Fruit fly (Drosophila melanogaster) whole organism, embryonic: ENCODE results near the gene gce.

Source experiments
- C15 ChIP-seq: fragments of 200-800 bp; sonication (Bioruptor generic); IDR thresholded peaks from 3 replicates; pipeline ENCODE4 v1.3.6; 2022; ENCODE audit warnings: missing biosample characterization, missing genetic modification characterization
- CG10267 ChIP-seq: fragments of 200-800 bp; sonication (Bioruptor generic); optimal IDR thresholded peaks from 2 replicates; lab custom pipeline; 2018; ENCODE audit warnings: missing biosample characterization, mild to moderate bottlenecking, missing genetic modification characterization, moderate library complexity
- CG11093 ChIP-seq: fragments of 200-800 bp; sonication (Bioruptor generic); IDR thresholded peaks from 3 replicates; pipeline ENCODE4 v1.3.6; 2022; ENCODE audit warnings: missing biosample characterization, missing genetic modification characterization
- CG12659 ChIP-seq: fragments of 200-800 bp; sonication (Bioruptor generic); optimal IDR thresholded peaks from 3 replicates; lab custom pipeline; 2017; ENCODE audit warnings: mild to moderate bottlenecking, missing biosample characterization, missing genetic modification reagents, missing genetic modification characterization
- CG12744 ChIP-seq: fragments of 200-800 bp; sonication (Bioruptor generic); optimal IDR thresholded peaks from 2 replicates; lab custom pipeline; 2016; ENCODE audit warnings: missing biosample characterization, missing genetic modification characterization
- CG12769 ChIP-seq: fragments of 200-800 bp; sonication (Bioruptor generic); optimal IDR thresholded peaks from 2 replicates; lab custom pipeline; 2019; ENCODE audit warnings: missing biosample characterization, mild to moderate bottlenecking, missing genetic modification characterization, moderate library complexity
- CG13775 ChIP-seq: fragments of 200-800 bp; sonication (Bioruptor generic); optimal IDR thresholded peaks from 3 replicates; lab custom pipeline; 2017; ENCODE audit warnings: missing biosample characterization, mild to moderate bottlenecking, missing genetic modification characterization
- CG17361 ChIP-seq: fragments of 200-800 bp; sonication (Bioruptor generic); IDR thresholded peaks from 3 replicates; pipeline ENCODE4 v1.3.6; 2022; ENCODE audit warnings: missing biosample characterization, missing genetic modification characterization
- CG17912 ChIP-seq: fragments of 200-800 bp; sonication (Bioruptor generic); optimal IDR thresholded peaks from 2 replicates; lab custom pipeline; 2018; ENCODE audit warnings: missing biosample characterization, mild to moderate bottlenecking, missing genetic modification characterization
- CG1792 ChIP-seq: fragments of 200-800 bp; sonication (Bioruptor generic); optimal IDR thresholded peaks from 2 replicates; lab custom pipeline; 2016; ENCODE audit warnings: missing biosample characterization, missing genetic modification characterization
- CG2129 ChIP-seq: fragments of 200-800 bp; sonication (Bioruptor generic); IDR thresholded peaks from 2 replicates; pipeline ENCODE4 v1.3.6; 2022; ENCODE audit warnings: missing biosample characterization, missing genetic modification characterization; ENCODE audit not compliant: partially characterized antibody
- CG2875 ChIP-seq: fragments of 200-800 bp; sonication (Bioruptor generic); optimal IDR thresholded peaks from 2 replicates; lab custom pipeline; 2017; ENCODE audit warnings: missing biosample characterization, mild to moderate bottlenecking, missing genetic modification characterization, missing genetic modification reagents
- CG30020 ChIP-seq: fragments of 200-800 bp; optimal IDR thresholded peaks from 2 replicates; lab custom pipeline; 2019; ENCODE audit warnings: missing biosample characterization, mild to moderate bottlenecking, missing genetic modification characterization, moderate library complexity
- CG31441 ChIP-seq: fragments of 200-800 bp; sonication (Bioruptor generic); IDR thresholded peaks from 2 replicates; pipeline ENCODE4 v1.3.6; 2022; ENCODE audit warnings: missing biosample characterization, missing genetic modification characterization
- CG4424 ChIP-seq: fragments of 200-800 bp; sonication (Bioruptor generic); optimal IDR thresholded peaks from 3 replicates; lab custom pipeline; 2016; ENCODE audit warnings: missing biosample characterization, missing genetic modification characterization
- CG6272 ChIP-seq: fragments of 200-800 bp; sonication (Bioruptor generic); IDR thresholded peaks from 2 replicates; pipeline ENCODE4 v1.3.6; 2022; ENCODE audit warnings: missing biosample characterization, missing genetic modification characterization
- CG6791 ChIP-seq: fragments of 200-800 bp; sonication (Bioruptor generic); IDR thresholded peaks from 3 replicates; pipeline ENCODE4 v1.3.6; 2022; ENCODE audit warnings: missing biosample characterization, missing genetic modification characterization; ENCODE audit not compliant: partially characterized antibody
- CG6854 ChIP-seq: fragments of 200-800 bp; sonication (Bioruptor generic); optimal IDR thresholded peaks from 3 replicates; lab custom pipeline; 2017; ENCODE audit warnings: missing biosample characterization, mild to moderate bottlenecking, missing genetic modification characterization
- CG7357 ChIP-seq: fragments of 200-800 bp; sonication (Bioruptor generic); IDR thresholded peaks from 3 replicates; pipeline ENCODE4 v1.3.6; 2022; ENCODE audit warnings: missing biosample characterization, missing genetic modification characterization
- CG8290 ChIP-seq, 3 experiments: fragments of 200-800 bp; sonication (Bioruptor generic); optimal IDR thresholded peaks; 2 replicates each; lab custom pipeline; 2016 to 2019; ENCODE audit warnings: missing biosample characterization in 3 of 3, missing genetic modification characterization in 3 of 3, mild to moderate bottlenecking in 2 of 3, moderate library complexity in 1 of 3
- CG9437 ChIP-seq: fragments of 200-800 bp; sonication (Bioruptor generic); optimal IDR thresholded peaks from 2 replicates; lab custom pipeline; 2018; ENCODE audit warnings: missing biosample characterization, mild to moderate bottlenecking, missing genetic modification characterization
- CG9817 ChIP-seq: fragments of 200-800 bp; sonication (Bioruptor generic); optimal IDR thresholded peaks from 2 replicates; lab custom pipeline; 2018; ENCODE audit warnings: missing biosample characterization, mild to moderate bottlenecking, missing genetic modification characterization, moderate library complexity
- CrebB ChIP-seq: fragments of 200-800 bp; sonication (Bioruptor generic); optimal IDR thresholded peaks from 3 replicates; lab custom pipeline; 2018; ENCODE audit warnings: missing biosample characterization, mild to moderate bottlenecking, missing genetic modification characterization
- Dll ChIP-seq: fragments of 200-800 bp; sonication (Bioruptor generic); IDR thresholded peaks from 4 replicates; pipeline ENCODE4 v1.3.6; 2022; ENCODE audit warnings: missing biosample characterization, missing genetic modification characterization; ENCODE audit not compliant: partially characterized antibody
- Doc3 ChIP-seq: fragments of 200-800 bp; sonication (Bioruptor generic); IDR thresholded peaks from 3 replicates; pipeline ENCODE4 v1.3.6; 2022; ENCODE audit warnings: missing biosample characterization, missing genetic modification characterization; ENCODE audit not compliant: partially characterized antibody
- Dp ChIP-seq: fragments of 200-800 bp; sonication (Bioruptor generic); optimal IDR thresholded peaks from 2 replicates; lab custom pipeline; 2018; ENCODE audit warnings: missing biosample characterization, mild to moderate bottlenecking, missing genetic modification characterization, moderate library complexity
- Gsc ChIP-seq: fragments of 200-800 bp; sonication (Bioruptor generic); IDR thresholded peaks from 2 replicates; pipeline ENCODE4 v1.3.6; 2022; ENCODE audit warnings: missing biosample characterization, missing genetic modification characterization
- HHEX ChIP-seq: fragments of 200-800 bp; sonication (Bioruptor generic); optimal IDR thresholded peaks from 3 replicates; lab custom pipeline; 2017; ENCODE audit warnings: missing biosample characterization, mild to moderate bottlenecking, missing genetic modification characterization, missing genetic modification reagents
- Lim3 ChIP-seq: fragments of 200-800 bp; sonication (Bioruptor generic); IDR thresholded peaks from 2 replicates; pipeline ENCODE4 v1.3.6; 2022; ENCODE audit warnings: missing biosample characterization, missing genetic modification characterization
- Myb ChIP-seq: fragments of 200-800 bp; sonication (Bioruptor generic); optimal IDR thresholded peaks from 2 replicates; lab custom pipeline; 2016; ENCODE audit warnings: missing biosample characterization, missing genetic modification characterization
- NfI ChIP-seq: fragments of 200-800 bp; sonication (Bioruptor generic); optimal IDR thresholded peaks from 3 replicates; lab custom pipeline; 2018; ENCODE audit warnings: missing biosample characterization, mild to moderate bottlenecking, missing genetic modification characterization, moderate library complexity
- Ravus ChIP-seq: fragments of 200-800 bp; sonication (Bioruptor generic); IDR thresholded peaks from 2 replicates; pipeline ENCODE4 v1.3.6; 2022; ENCODE audit warnings: missing biosample characterization, missing genetic modification characterization
- Six4 ChIP-seq: fragments of 200-800 bp; sonication (Bioruptor generic); optimal IDR thresholded peaks from 2 replicates; lab custom pipeline; 2016; ENCODE audit warnings: missing biosample characterization, missing genetic modification characterization
- Sox100B ChIP-seq: fragments of 200-800 bp; sonication (Bioruptor generic); optimal IDR thresholded peaks from 3 replicates; lab custom pipeline; 2018; ENCODE audit warnings: missing biosample characterization, mild to moderate bottlenecking, missing genetic modification characterization
- al ChIP-seq: fragments of 200-800 bp; sonication (Bioruptor generic); IDR thresholded peaks from 2 replicates; pipeline ENCODE4 v1.3.6; 2022; ENCODE audit warnings: missing biosample characterization, missing genetic modification characterization
- btn ChIP-seq: fragments of 200-800 bp; sonication (Bioruptor generic); optimal IDR thresholded peaks from 2 replicates; lab custom pipeline; 2016; ENCODE audit warnings: missing biosample characterization, missing genetic modification characterization
- chn ChIP-seq: fragments of 200-800 bp; sonication (Bioruptor generic); optimal IDR thresholded peaks from 2 replicates; lab custom pipeline; 2016; ENCODE audit warnings: missing biosample characterization, missing genetic modification characterization
- gce ChIP-seq: fragments of 200-800 bp; sonication (Bioruptor generic); IDR thresholded peaks from 3 replicates; pipeline ENCODE4 v1.3.6; 2022; ENCODE audit warnings: missing biosample characterization, missing genetic modification characterization
- nerfin-1 ChIP-seq: fragments of 200-800 bp; sonication (Bioruptor generic); optimal IDR thresholded peaks from 3 replicates; lab custom pipeline; 2019; ENCODE audit warnings: missing biosample characterization, mild to moderate bottlenecking, missing genetic modification characterization, moderate library complexity
- oc ChIP-seq: fragments of 200-800 bp; sonication (Bioruptor generic); optimal IDR thresholded peaks from 2 replicates; lab custom pipeline; 2018; ENCODE audit warnings: missing biosample characterization, mild to moderate bottlenecking, missing genetic modification characterization, moderate library complexity
- peb ChIP-seq: fragments of 200-800 bp; sonication (Bioruptor generic); IDR thresholded peaks from 2 replicates; pipeline ENCODE4 v1.3.6; 2022; ENCODE audit warnings: missing biosample characterization, missing genetic modification characterization
- rib ChIP-seq: fragments of 200-800 bp; sonication (Bioruptor generic); IDR thresholded peaks from 2 replicates; pipeline ENCODE4 v1.3.6; 2022; ENCODE audit warnings: missing biosample characterization, missing genetic modification characterization
- sima ChIP-seq: fragments of 200-800 bp; sonication (Bioruptor generic); optimal IDR thresholded peaks from 2 replicates; lab custom pipeline; 2016; ENCODE audit warnings: missing biosample characterization, missing genetic modification characterization
- tap ChIP-seq: fragments of 200-800 bp; optimal IDR thresholded peaks from 3 replicates; lab custom pipeline; 2019; ENCODE audit warnings: missing biosample characterization, mild to moderate bottlenecking, missing genetic modification characterization, moderate library complexity
- tll ChIP-seq, 2 experiments: fragments of 200-800 bp in 1 of 2; fragments of >200 bp in 1 of 2; sonication (Bioruptor generic) in 1 of 2; optimal IDR thresholded peaks; 2 replicates each; lab custom pipeline; 2017 to 2019; ENCODE audit warnings: missing biosample characterization in 2 of 2, missing genetic modification characterization in 2 of 2, mild to moderate bottlenecking in 1 of 2, moderate library complexity in 1 of 2
- vfl ChIP-seq: fragments of 200-800 bp; sonication (Bioruptor generic); optimal IDR thresholded peaks from 2 replicates; lab custom pipeline; 2016; ENCODE audit warnings: missing biosample characterization, missing genetic modification characterization
- zen ChIP-seq: fragments of 200-800 bp; sonication (Bioruptor generic); optimal IDR thresholded peaks from 3 replicates; lab custom pipeline; 2018; ENCODE audit warnings: missing biosample characterization, mild to moderate bottlenecking, missing genetic modification characterization, moderate library complexity
- zfh1 ChIP-seq: fragments of 200-800 bp; sonication (Bioruptor generic); IDR thresholded peaks from 3 replicates; pipeline ENCODE4 v1.3.6; 2022; ENCODE audit warnings: missing biosample characterization, missing genetic modification characterization

Gene gce

DNA sequence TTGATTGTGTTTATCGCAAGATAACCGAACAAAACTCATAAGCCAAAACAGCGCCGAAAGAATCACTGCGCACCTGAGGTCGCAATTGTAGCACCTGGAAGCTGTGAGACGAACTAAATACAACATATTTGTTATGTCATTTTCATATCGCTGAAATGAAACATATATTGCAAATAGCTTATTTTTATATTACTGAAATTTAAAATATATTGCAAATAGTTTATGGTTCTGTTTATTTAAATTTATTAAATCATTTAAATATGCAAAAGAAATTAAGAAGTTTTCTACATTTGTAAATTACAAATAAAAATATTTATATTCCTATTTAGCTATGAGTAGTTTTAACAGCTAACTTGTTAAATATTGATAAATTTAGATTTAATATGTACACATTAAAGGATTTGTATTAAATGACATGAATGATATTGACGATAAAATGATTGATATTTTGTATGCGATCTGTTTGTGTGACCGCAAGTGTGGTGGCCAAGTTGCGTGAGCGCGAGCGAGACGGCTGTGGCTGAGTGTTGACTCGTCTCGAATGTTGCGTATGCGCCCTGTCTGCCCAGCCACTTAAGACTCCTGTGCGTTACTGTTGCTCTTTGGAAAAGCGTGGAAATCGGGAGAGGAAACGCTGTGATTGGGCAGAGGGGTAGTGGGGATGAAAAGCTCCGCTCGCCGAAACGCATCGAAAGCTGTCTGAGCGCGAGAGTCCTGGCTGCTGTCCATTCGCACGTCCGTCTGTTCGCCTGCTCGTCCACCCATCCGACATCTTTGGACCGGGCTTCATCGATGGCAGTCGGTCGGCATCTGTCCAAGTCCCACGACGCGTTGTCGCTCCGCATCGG, at the start of gene gce (continued):
- peak; percentile 47 for TF ChIP-seq CG13775 (GFP tag; lab: Kevin White, UChicago)
- TF ChIP-seq nerfin-1 (tag; lab: Kevin White, UChicago) = no peak
- TF ChIP-seq btn = no peak
- peak; percentile 25 for TF ChIP-seq CG9817
- TF ChIP-seq CG2875 (GFP tag; lab: Kevin White, UChicago) = no peak
- TF ChIP-seq NfI (GFP tag; lab: Kevin White, UChicago) = peak; percentile 49
- TF ChIP-seq CG4424 (GFP tag; lab: Kevin White, UChicago) = peak; percentile 35
- no peak for TF ChIP-seq Lim3 (GFP tag; lab: Robert Waterston, UW)
- no peak for TF ChIP-seq CG17912 (GFP tag; lab: Kevin White, UChicago)
- TF ChIP-seq Six4 (GFP tag; lab: Kevin White, UChicago) = no peak
- TF ChIP-seq CG8290 (GFP tag; optimal IDR thresholded peaks at IDR 0.05; lab: Kevin White, UChicago) = no peak
- peak in 1 of 2 experiments; percentile 65 for TF ChIP-seq CG8290 (tag; optimal IDR thresholded peaks at IDR 0.05; lab: Kevin White, UChicago)
- no peak for TF ChIP-seq CG6272 (GFP tag; lab: Robert Waterston, UW)
- TF ChIP-seq rib (GFP tag; lab: Robert Waterston, UW) = no peak
- TF ChIP-seq CrebB (tag; lab: Kevin White, UChicago) = no peak
- TF ChIP-seq CG11093 (GFP tag; lab: Robert Waterston, UW) = 0 out of 3 replicates have a peak, but pooled peaks have one; percentile 15
- TF ChIP-seq CG7357 (GFP tag; lab: Robert Waterston, UW) = no peak
- no peak for TF ChIP-seq Gsc (GFP tag; lab: Robert Waterston, UW)
- TF ChIP-seq al (GFP tag; lab: Robert Waterston, UW) = 0 out of 2 replicates have a peak, but pooled peaks have one; percentile 12
- no peak for TF ChIP-seq CG1792 (GFP tag; lab: Kevin White, UChicago)
- no peak for TF ChIP-seq chn (GFP tag; lab: Kevin White, UChicago)
- TF ChIP-seq gce (GFP tag; lab: Robert Waterston, UW) = peak; percentile 71; the same call in 1 of the 3 replicates
- peak; percentile 73 for TF ChIP-seq CG9437 (GFP tag; lab: Kevin White, UChicago)
- TF ChIP-seq vfl = no peak
- TF ChIP-seq Dp = no peak
- no peak for TF ChIP-seq CG2129 (GFP tag; lab: Robert Waterston, UW)
- TF ChIP-seq CG12659 = peak; percentile 58
- TF ChIP-seq CG31441 = peak; percentile 71
- peak; percentile 58 for TF ChIP-seq CG12769 (tag; lab: Kevin White, UChicago)
- TF ChIP-seq HHEX (GFP tag; lab: Kevin White, UChicago) = peak; percentile 41
- TF ChIP-seq CG6854 (GFP tag; lab: Kevin White, UChicago) = peak; percentile 46
- TF ChIP-seq oc (tag; lab: Kevin White, UChicago) = no peak
- TF ChIP-seq CG12744 (GFP tag; lab: Kevin White, UChicago) = no peak
- no peak for TF ChIP-seq Ravus (GFP tag; lab: Robert Waterston, UW)
- TF ChIP-seq zen = no peak
- peak; percentile 88 for TF ChIP-seq CG17361 (GFP tag; lab: Robert Waterston, UW)
- peak; percentile 16 for TF ChIP-seq tap (tag; lab: Kevin White, UChicago)
- no peak for TF ChIP-seq C15
- TF ChIP-seq sima (GFP tag; lab: Kevin White, UChicago) = no peak
- no peak for TF ChIP-seq CG6791 (GFP tag; lab: Robert Waterston, UW)
- no peak for TF ChIP-seq zfh1 (GFP tag; lab: Robert Waterston, UW)
- no peak for TF ChIP-seq Dll (GFP tag; lab: Robert Waterston, UW)
- no peak for TF ChIP-seq CG30020 (tag; lab: Kevin White, UChicago)
- TF ChIP-seq Doc3 = no peak
- no peak for TF ChIP-seq peb (GFP tag; lab: Robert Waterston, UW)
- peak; percentile 44 for TF ChIP-seq CG10267 (tag; lab: Kevin White, UChicago)
- TF ChIP-seq Sox100B = peak; percentile 73
- TF ChIP-seq tll (GFP tag; optimal IDR thresholded peaks at IDR 0.05; lab: Kevin White, UChicago) = no peak
- TF ChIP-seq Myb = no peak
